Worm (Caenorhabditis elegans) whole organism, young adult: ENCODE results near the gene C43H6.4.

ENCODE experiments used
- B0019.2 ChIP-seq: fragments of 200-800 bp; sonication (Bioruptor generic); conservative IDR thresholded peaks from 2 replicates; pipeline ENCODE4 v1.3.6; 2022; ENCODE audit warnings: missing genetic modification reagents, missing genetic modification characterization, missing compliant biosample characterization
- B0261.1 ChIP-seq: sonication (generic microtip); optimal IDR thresholded peaks from 2 replicates; lab custom pipeline; 2016; ENCODE audit warnings: mild to moderate bottlenecking, missing genetic modification characterization, moderate library complexity, missing compliant biosample characterization
- F10E7.11 ChIP-seq: sonication (generic microtip); optimal IDR thresholded peaks from 2 replicates; lab custom pipeline; 2017; ENCODE audit warnings: mild to moderate bottlenecking, missing genetic modification characterization, moderate library complexity, missing compliant biosample characterization
- F33H1.4 ChIP-seq: fragments of 200-800 bp; sonication (Bioruptor generic); IDR thresholded peaks from 2 replicates; pipeline ENCODE4 v1.3.6; 2022; ENCODE audit warnings: missing genetic modification reagents, missing genetic modification characterization, missing compliant biosample characterization
- F55B11.4 ChIP-seq: sonication (generic microtip); optimal IDR thresholded peaks from 2 replicates; lab custom pipeline; 2016; ENCODE audit warnings: missing compliant biosample characterization, missing genetic modification characterization, borderline replicate concordance; ENCODE audit not compliant: insufficient read depth
- F57C9.4 ChIP-seq: sonication (generic microtip); optimal IDR thresholded peaks from 2 replicates; lab custom pipeline; 2017; ENCODE audit warnings: mild to moderate bottlenecking, missing genetic modification characterization, missing compliant biosample characterization
- K12H6.12 ChIP-seq: fragments of 200-800 bp; sonication (Bioruptor generic); optimal IDR thresholded peaks from 2 replicates; lab custom pipeline; 2018; ENCODE audit warnings: mild to moderate bottlenecking, missing genetic modification characterization, missing compliant biosample characterization
- Y53G8AR.9 ChIP-seq: fragments of 200-800 bp; sonication (Bioruptor generic); conservative IDR thresholded peaks from 2 replicates; pipeline ENCODE4 v1.3.6; 2022; ENCODE audit warnings: missing genetic modification reagents, missing genetic modification characterization, missing compliant biosample characterization
- Y56A3A.18 ChIP-seq: fragments of 200-800 bp; sonication (Bioruptor generic); IDR thresholded peaks from 2 replicates; pipeline ENCODE4 v1.3.6; 2022; ENCODE audit warnings: missing genetic modification reagents, missing genetic modification characterization, missing compliant biosample characterization
- Y67H2A.10 ChIP-seq: fragments of 200-800 bp; sonication (Bioruptor generic); conservative IDR thresholded peaks from 2 replicates; pipeline ENCODE4 v1.3.6; 2022; ENCODE audit warnings: missing genetic modification reagents, missing genetic modification characterization, missing compliant biosample characterization
- Y95B8A.8 ChIP-seq: fragments of 200-800 bp; sonication (Bioruptor generic); IDR thresholded peaks from 2 replicates; pipeline ENCODE4 v1.3.6; 2022; ENCODE audit warnings: missing genetic modification reagents, missing genetic modification characterization, missing compliant biosample characterization
- ZK185.1 ChIP-seq: sonication (generic microtip); optimal IDR thresholded peaks from 2 replicates; lab custom pipeline; 2016; ENCODE audit warnings: mild to moderate bottlenecking, missing genetic modification characterization, missing compliant biosample characterization; ENCODE audit not compliant: poor library complexity, severe bottlenecking
- aptf-2 ChIP-seq: fragments of 200-800 bp; sonication (Bioruptor generic); conservative IDR thresholded peaks from 2 replicates; pipeline ENCODE4 v1.3.6; 2022; ENCODE audit warnings: missing genetic modification reagents, missing genetic modification characterization, missing compliant biosample characterization
- aptf-3 ChIP-seq: fragments of 200-800 bp; sonication (Bioruptor generic); IDR thresholded peaks from 2 replicates; pipeline ENCODE4 v1.3.6; 2022; ENCODE audit warnings: missing genetic modification characterization, missing compliant biosample characterization
- atf-7 ChIP-seq: sonication (generic microtip); optimal IDR thresholded peaks from 2 replicates; lab custom pipeline; 2017; ENCODE audit warnings: mild to moderate bottlenecking, missing genetic modification characterization, missing compliant biosample characterization
- attf-5 ChIP-seq: fragments of 200-800 bp; sonication (Bioruptor generic); optimal IDR thresholded peaks from 2 replicates; lab custom pipeline; 2018; ENCODE audit warnings: mild to moderate bottlenecking, missing genetic modification characterization, missing compliant biosample characterization
- attf-6 ChIP-seq: fragments of 200-800 bp; sonication (Bioruptor generic); IDR thresholded peaks from 2 replicates; pipeline ENCODE4 v1.3.6; 2022; ENCODE audit warnings: missing genetic modification reagents, missing genetic modification characterization, missing compliant biosample characterization
- bed-2 ChIP-seq: fragments of 200-800 bp; sonication (Bioruptor generic); IDR thresholded peaks from 2 replicates; pipeline ENCODE4 v1.3.6; 2022; ENCODE audit warnings: missing genetic modification reagents, missing genetic modification characterization, missing compliant biosample characterization
- ceh-100 ChIP-seq: fragments of 200-800 bp; sonication (Bioruptor generic); IDR thresholded peaks from 2 replicates; pipeline ENCODE4 v1.3.6; 2022; ENCODE audit warnings: missing genetic modification reagents, missing genetic modification characterization, missing compliant biosample characterization
- ceh-27 ChIP-seq: fragments of 200-800 bp; sonication (Bioruptor generic); optimal IDR thresholded peaks from 2 replicates; lab custom pipeline; 2018; ENCODE audit warnings: mild to moderate bottlenecking, missing genetic modification characterization, moderate library complexity, missing compliant biosample characterization
- ceh-91 ChIP-seq: fragments of 200-800 bp; sonication (Bioruptor generic); IDR thresholded peaks from 2 replicates; pipeline ENCODE4 v1.3.6; 2022; ENCODE audit warnings: missing genetic modification reagents, missing genetic modification characterization, missing compliant biosample characterization
- dpl-1 ChIP-seq: fragments of 150-350 bp; optimal IDR thresholded peaks from 2 replicates; lab custom pipeline; 2014; ENCODE audit warnings: missing biosample characterization, missing genetic modification reagents, missing genetic modification characterization
- efl-1 ChIP-seq: fragments of 150-350 bp; optimal IDR thresholded peaks from 2 replicates; lab custom pipeline; 2014; ENCODE audit warnings: missing biosample characterization, missing genetic modification reagents, missing genetic modification characterization
- ets-4 ChIP-seq: fragments of 200-800 bp; sonication (Bioruptor generic); optimal IDR thresholded peaks from 2 replicates; lab custom pipeline; 2018; ENCODE audit warnings: mild to moderate bottlenecking, missing genetic modification characterization, missing compliant biosample characterization
- hlh-26 ChIP-seq: fragments of 200-800 bp; sonication (Bioruptor generic); conservative IDR thresholded peaks from 2 replicates; pipeline ENCODE4 v1.3.6; 2022; ENCODE audit warnings: missing genetic modification reagents, missing genetic modification characterization, missing compliant biosample characterization
- hmg-1.2 ChIP-seq: fragments of 200-800 bp; sonication (Bioruptor generic); IDR thresholded peaks from 2 replicates; pipeline ENCODE4 v1.3.6; 2022; ENCODE audit warnings: missing genetic modification reagents, missing genetic modification characterization, missing compliant biosample characterization
- hrde-1 ChIP-seq: sonication (generic microtip); optimal IDR thresholded peaks from 2 replicates; lab custom pipeline; 2016; ENCODE audit warnings: missing genetic modification characterization, mild to moderate bottlenecking, missing compliant biosample characterization, moderate library complexity, missing genotype, missing genetic modification reagents, borderline replicate concordance
- let-526 ChIP-seq: fragments of 200-800 bp; sonication (Bioruptor generic); IDR thresholded peaks from 2 replicates; pipeline ENCODE4 v1.3.6; 2022; ENCODE audit warnings: missing genetic modification reagents, missing genetic modification characterization, missing compliant biosample characterization
- lin-35 ChIP-seq, 3 experiments: fragments of 150-350 bp in 2 of 3; sonication (generic microtip) in 1 of 3; optimal IDR thresholded peaks; 2 replicates each; lab custom pipeline; 2014 to 2018; ENCODE audit warnings: missing biosample characterization in 3 of 3, missing genetic modification characterization in 3 of 3, missing genetic modification reagents in 3 of 3
- lin-54 ChIP-seq: fragments of 200-800 bp; sonication (Bioruptor generic); optimal IDR thresholded peaks from 2 replicates; lab custom pipeline; 2018; ENCODE audit warnings: mild to moderate bottlenecking, missing genetic modification characterization, missing compliant biosample characterization
- lir-1 ChIP-seq: fragments of 200-800 bp; sonication (Bioruptor generic); conservative IDR thresholded peaks from 2 replicates; pipeline ENCODE4 v1.3.6; 2022; ENCODE audit warnings: missing genetic modification reagents, missing genetic modification characterization, missing compliant biosample characterization
- madf-10 ChIP-seq: sonication (generic microtip); optimal IDR thresholded peaks from 2 replicates; lab custom pipeline; 2016; ENCODE audit warnings: mild to moderate bottlenecking, missing genetic modification characterization, missing compliant biosample characterization
- nfyb-1 ChIP-seq: fragments of 200-800 bp; sonication (Bioruptor generic); IDR thresholded peaks from 2 replicates; pipeline ENCODE4 v1.3.6; 2022; ENCODE audit warnings: missing genetic modification reagents, missing genetic modification characterization, missing compliant biosample characterization
- pbrm-1 ChIP-seq: fragments of 200-800 bp; sonication (Bioruptor generic); IDR thresholded peaks from 2 replicates; pipeline ENCODE4 v1.3.6; 2022; ENCODE audit warnings: missing genetic modification reagents, missing genetic modification characterization, missing compliant biosample characterization
- rcor-1 ChIP-seq: fragments of 200-800 bp; sonication (Bioruptor generic); IDR thresholded peaks from 2 replicates; pipeline ENCODE4 v1.3.6; 2022; ENCODE audit warnings: missing genetic modification reagents, missing genetic modification characterization, missing compliant biosample characterization
- sdz-38 ChIP-seq: sonication (generic microtip); optimal IDR thresholded peaks from 2 replicates; lab custom pipeline; 2016; ENCODE audit warnings: missing genotype, missing genetic modification characterization, missing compliant biosample characterization
- snpc-3.4 ChIP-seq: sonication (generic microtip); optimal IDR thresholded peaks from 2 replicates; lab custom pipeline; 2017; ENCODE audit warnings: missing genetic modification characterization, mild to moderate bottlenecking, missing compliant biosample characterization, antibody characterized with exemption, moderate library complexity, missing genotype, missing genetic modification reagents
- snpc-4 ChIP-seq, 5 experiments: fragments of 150-350 bp in 1 of 5; sonication (generic microtip) in 4 of 5; optimal IDR thresholded peaks; 2 replicates each; lab custom pipeline; 2014 to 2018; ENCODE audit warnings: missing genetic modification characterization in 5 of 5, missing biosample characterization in 3 of 5, antibody characterized with exemption in 2 of 5, mild to moderate bottlenecking in 2 of 5, missing compliant biosample characterization in 2 of 5, missing genotype in 2 of 5, moderate library complexity in 2 of 5, missing genetic modification reagents in 1 of 5
- tbp1 ChIP-seq: fragments of 200-800 bp; sonication (Bioruptor generic); optimal IDR thresholded peaks from 2 replicates; lab custom pipeline; 2018; ENCODE audit warnings: mild to moderate bottlenecking, missing genetic modification characterization, missing compliant biosample characterization
- tbx-9 ChIP-seq: sonication (generic microtip); optimal IDR thresholded peaks from 2 replicates; lab custom pipeline; 2016; ENCODE audit warnings: borderline replicate concordance, missing genetic modification characterization, inconsistent platforms, missing compliant biosample characterization
- unc-62 ChIP-seq: fragments of 150-350 bp; optimal IDR thresholded peaks from 2 replicates; lab custom pipeline; 2014; ENCODE audit warnings: missing biosample characterization, missing genetic modification reagents, missing genetic modification characterization
- ztf-18 ChIP-seq: sonication (generic microtip); optimal IDR thresholded peaks from 2 replicates; lab custom pipeline; 2016; ENCODE audit warnings: missing genotype, mild to moderate bottlenecking, missing genetic modification characterization, missing compliant biosample characterization
- ztf-22 ChIP-seq: fragments of 200-800 bp; sonication (Bioruptor generic); optimal IDR thresholded peaks from 2 replicates; lab custom pipeline; 2018; ENCODE audit warnings: mild to moderate bottlenecking, missing genetic modification characterization, moderate library complexity, missing compliant biosample characterization
- ztf-26 ChIP-seq: sonication (generic microtip); optimal IDR thresholded peaks from 2 replicates; lab custom pipeline; 2017; ENCODE audit warnings: missing genetic modification characterization, missing compliant biosample characterization

The C43H6.4 gene

DNA sequence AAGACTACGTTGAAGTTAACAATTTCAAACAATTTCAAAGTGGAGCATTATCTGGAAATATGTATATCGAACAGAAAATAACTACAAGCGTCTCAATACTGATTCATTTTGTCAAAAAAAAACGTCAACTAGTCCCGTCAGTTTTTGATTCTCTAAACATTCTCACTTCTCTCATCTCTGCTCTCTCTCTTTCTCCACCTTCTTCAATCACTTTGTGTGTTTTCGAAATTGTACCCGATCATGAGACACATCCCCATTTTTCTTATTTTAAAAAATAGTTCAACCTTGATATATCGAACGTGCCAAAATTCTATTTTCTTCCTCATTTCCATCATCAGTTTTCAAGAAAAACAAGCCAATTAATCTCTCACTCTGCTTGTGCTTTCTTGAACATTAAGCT lies 23.0 kb upstream of the C43H6.4 start:
- TF ChIP-seq let-526 (GFP tag; lab: Robert Waterston, UW) (no peak), Y95B8A.8 (GFP tag; lab: Robert Waterston, UW) (no peak)

DNA sequence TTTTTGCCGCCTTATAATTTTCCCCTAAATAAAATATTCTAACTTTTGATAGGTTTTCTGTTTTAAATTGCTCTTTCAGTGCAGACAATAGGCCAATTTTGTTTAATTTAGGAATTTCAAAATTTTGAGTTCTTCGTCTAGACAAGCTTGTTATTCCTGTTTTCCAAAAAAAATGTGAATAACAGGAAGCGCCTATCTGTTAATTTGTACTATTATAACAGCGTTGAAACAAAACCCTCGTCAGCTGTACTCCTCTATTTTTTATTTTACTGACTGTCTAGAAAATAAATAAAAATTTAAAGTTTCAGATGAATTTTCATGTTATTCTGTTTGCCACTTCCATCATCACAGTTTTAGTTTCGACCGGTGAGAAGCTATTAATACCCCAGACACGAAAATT lies 22.5 kb upstream of the C43H6.4 start, which contains the start of gene F47G3.4:
TSS of gene F47G3.4 (plus strand) at position 301 of the 400 bp plus-strand sequence.
- no peak for TF ChIP-seq F57C9.4 (tag; lab: Kevin White, UChicago)
- no peak for TF ChIP-seq snpc-4 (GFP tag; optimal IDR thresholded peaks at IDR 0.05; lab: Kevin White, UChicago)
- TF ChIP-seq snpc-4 (tag; optimal IDR thresholded peaks at IDR 0.05; lab: Kevin White, UChicago) = no peak
- no peak for TF ChIP-seq F33H1.4 (GFP tag; lab: Robert Waterston, UW)
- no peak for TF ChIP-seq F10E7.11

ce11 chrX:2382227-2382626 lies 21.6 kb upstream of the C43H6.4 start:
- TF ChIP-seq ztf-26 (tag; lab: Kevin White, UChicago) = peak; percentile 32
- no peak for TF ChIP-seq Y53G8AR.9
- TF ChIP-seq efl-1 (GFP tag; lab: Kevin White, UChicago) = no peak
- no peak for TF ChIP-seq attf-6 (GFP tag; lab: Robert Waterston, UW)
- no peak for TF ChIP-seq unc-62 (GFP tag; lab: Kevin White, UChicago)
- no peak for TF ChIP-seq sdz-38 (tag; lab: Kevin White, UChicago)
- no peak for TF ChIP-seq F10E7.11
- no peak for TF ChIP-seq lir-1 (GFP tag; lab: Robert Waterston, UW)
- TF ChIP-seq bed-2 (GFP tag; lab: Robert Waterston, UW) = no peak
- TF ChIP-seq hrde-1 (tag; lab: Kevin White, UChicago) = no peak
- no peak for TF ChIP-seq B0019.2 (GFP tag; lab: Robert Waterston, UW)
- TF ChIP-seq hmg-1.2 (GFP tag; lab: Robert Waterston, UW) = peak; percentile 33
- peak; percentile 29 for TF ChIP-seq ZK185.1 (tag; lab: Kevin White, UChicago)
- no peak for TF ChIP-seq Y67H2A.10 (GFP tag; lab: Robert Waterston, UW)
- no peak for TF ChIP-seq ets-4 (GFP tag; lab: Kevin White, UChicago)
- no peak for TF ChIP-seq lin-54 (GFP tag; lab: Kevin White, UChicago)
- TF ChIP-seq ztf-22 (GFP tag; lab: Kevin White, UChicago) = no peak
- no peak for TF ChIP-seq atf-7 (tag; lab: Kevin White, UChicago)
- peak; percentile 3 for TF ChIP-seq K12H6.12
- TF ChIP-seq ztf-18 (tag; lab: Kevin White, UChicago) = peak; percentile 91
- TF ChIP-seq let-526 (GFP tag; lab: Robert Waterston, UW) = no peak
- TF ChIP-seq tbp1 = peak; percentile 2
- peak in 1 of 3 experiments; percentile 27 for TF ChIP-seq lin-35 (GFP tag; optimal IDR thresholded peaks at IDR 0.05; lab: Kevin White, UChicago)
- no peak for TF ChIP-seq madf-10 (tag; lab: Kevin White, UChicago)
- TF ChIP-seq tbx-9 (tag; lab: Kevin White, UChicago) = no peak
- TF ChIP-seq pbrm-1 = no peak
- TF ChIP-seq aptf-2 (GFP tag; lab: Robert Waterston, UW) = no peak
- TF ChIP-seq attf-5 = peak; percentile 1
- TF ChIP-seq nfyb-1 = no peak
- TF ChIP-seq Y56A3A.18 (GFP tag; lab: Robert Waterston, UW) = 0 out of 2 replicates have a peak, but pooled peaks have one; percentile 13
- no peak for TF ChIP-seq aptf-3 (GFP tag; lab: Robert Waterston, UW)
- TF ChIP-seq F55B11.4 (tag; lab: Kevin White, UChicago) = no peak
- TF ChIP-seq hlh-26 (GFP tag; lab: Robert Waterston, UW) = no peak
- no peak for TF ChIP-seq ceh-91 (GFP tag; lab: Robert Waterston, UW)
- no peak for TF ChIP-seq Y95B8A.8 (GFP tag; lab: Robert Waterston, UW)
- no peak for TF ChIP-seq ceh-100
- TF ChIP-seq snpc-3.4 (tag; lab: Kevin White, UChicago) = no peak
- TF ChIP-seq dpl-1 (GFP tag; lab: Kevin White, UChicago) = no peak
- TF ChIP-seq rcor-1 (GFP tag; lab: Robert Waterston, UW) = no peak
- TF ChIP-seq ceh-27 (GFP tag; lab: Kevin White, UChicago) = no peak
- TF ChIP-seq B0261.1 = no peak
